Worm (Caenorhabditis elegans): ENCODE data around the gene plpp-1.1.

The plpp-1.1 gene

DNA sequence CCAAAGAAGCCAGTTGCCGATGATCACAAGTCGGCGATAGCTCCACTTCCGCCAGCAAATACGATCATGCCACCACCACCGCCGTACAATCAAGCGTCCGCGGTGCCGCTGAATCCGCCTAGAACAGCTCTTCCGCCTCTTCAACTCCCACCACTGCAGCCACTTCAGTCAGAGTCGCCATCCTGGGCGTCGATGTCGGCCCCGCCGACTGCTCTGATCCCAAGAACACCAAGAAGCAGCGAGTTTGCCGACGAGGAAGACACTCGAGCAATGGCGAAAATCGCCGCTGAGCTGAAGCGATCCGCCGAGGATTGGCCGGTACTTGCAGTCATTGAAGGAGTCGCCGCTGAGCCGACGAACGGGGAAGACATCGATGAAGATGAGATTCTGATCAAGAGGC lies 40.3 kb upstream of the plpp-1.1 start:
- TF ChIP-seq set-16 (GFP tag; IDR thresholded peaks at IDR 0.05), result peak; percentile 90
- TF ChIP-seq nhr-77 (tag; optimal IDR thresholded peaks at IDR 0.05), result no peak
- TF ChIP-seq aha-1 (tag), result peak; percentile 11

DNA sequence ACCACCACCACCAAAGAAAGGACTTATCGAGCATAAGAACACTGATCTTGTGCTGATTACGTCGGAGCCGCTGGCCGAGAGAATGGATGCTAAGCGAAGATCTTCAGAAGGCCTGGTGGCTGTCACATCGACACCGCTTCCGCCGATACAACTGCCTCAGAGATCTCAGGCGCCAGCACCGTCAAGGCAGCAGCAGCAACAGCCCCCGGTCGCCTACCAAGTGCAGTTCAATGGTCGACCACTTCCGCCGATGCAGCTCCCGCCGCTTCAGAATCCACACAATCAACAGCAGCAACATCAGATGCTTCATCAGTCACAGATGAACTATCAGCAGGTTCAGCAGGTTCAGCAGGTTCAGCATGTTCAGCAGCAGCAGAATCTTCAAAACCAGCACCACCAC lies 39.3 kb upstream of the plpp-1.1 start:
- no peak for TF ChIP-seq ceh-28 (tag; optimal IDR thresholded peaks at IDR 0.05)
- TF ChIP-seq aha-1 (tag), result peak; percentile 45
- TF ChIP-seq R02D3.7 (tag; optimal IDR thresholded peaks at IDR 0.05), result no peak
- peak; percentile 69 for TF ChIP-seq set-16 (GFP tag; IDR thresholded peaks at IDR 0.05)
- TF ChIP-seq F26F4.8 (GFP tag; conservative IDR thresholded peaks at IDR 0.05), result no peak
- TF ChIP-seq madf-5 (GFP tag; IDR thresholded peaks at IDR 0.05), result no peak
- no peak for TF ChIP-seq daf-12 (tag; optimal IDR thresholded peaks at IDR 0.05)

- no peak for TF ChIP-seq ceh-62 (tag; optimal IDR thresholded peaks at IDR 0.05)
- no peak for TF ChIP-seq F37D6.2 (tag; optimal IDR thresholded peaks at IDR 0.05)
- no peak for TF ChIP-seq F44E2.7 (GFP tag; IDR thresholded peaks at IDR 0.05)
- TF ChIP-seq D1046.2 (GFP tag; IDR thresholded peaks at IDR 0.05), result no peak
- TF ChIP-seq nhr-102 (tag; optimal IDR thresholded peaks at IDR 0.05), result no peak
- TF ChIP-seq jun-1 (tag; optimal IDR thresholded peaks at IDR 0.05), result no peak
- no peak for TF ChIP-seq aha-1 (tag)
- no peak for TF ChIP-seq F26F4.8 (GFP tag; conservative IDR thresholded peaks at IDR 0.05)
- TF ChIP-seq arid-1 (GFP tag; conservative IDR thresholded peaks at IDR 0.05), result 0 out of 2 replicates have a peak, but pooled peaks have one; percentile 46
- TF ChIP-seq unc-62 (GFP tag; optimal IDR thresholded peaks at IDR 0.05 in 1 of 2), result peak in 1 of 2 experiments; percentile 41
- no peak for TF ChIP-seq unc-62 (tag; optimal IDR thresholded peaks at IDR 0.05)
- TF ChIP-seq hmg-1.1 (GFP tag; IDR thresholded peaks at IDR 0.05), result no peak
- no peak for TF ChIP-seq dmd-8 (GFP tag; IDR thresholded peaks at IDR 0.05)
- TF ChIP-seq daf-16 (GFP tag; optimal IDR thresholded peaks at IDR 0.05), result no peak
- no peak for TF ChIP-seq daf-16 (tag; optimal IDR thresholded peaks at IDR 0.05)
- no peak for TF ChIP-seq rbr-2 (tag; optimal IDR thresholded peaks at IDR 0.05)
- no peak for TF ChIP-seq sdz-12 (GFP tag; optimal IDR thresholded peaks at IDR 0.05)
- TF ChIP-seq nhr-6 (tag; optimal IDR thresholded peaks at IDR 0.05), result no peak
- no peak for TF ChIP-seq ceh-20 (GFP tag; IDR thresholded peaks at IDR 0.05)
- TF ChIP-seq lin-38 (GFP tag; IDR thresholded peaks at IDR 0.05), result no peak
- no peak for TF ChIP-seq madf-9 (GFP tag; conservative IDR thresholded peaks at IDR 0.05)
- no peak for TF ChIP-seq R02D3.7 (tag; optimal IDR thresholded peaks at IDR 0.05)
- TF ChIP-seq daf-19 (GFP tag; conservative IDR thresholded peaks at IDR 0.05), result no peak
- TF ChIP-seq nhr-28 (tag; optimal IDR thresholded peaks at IDR 0.05), result no peak
- TF ChIP-seq set-16 (GFP tag; IDR thresholded peaks at IDR 0.05), result peak; percentile 93
Observed at ce11 chrII:3965665-3966416, 38.0 kb upstream of the plpp-1.1 start.

DNA sequence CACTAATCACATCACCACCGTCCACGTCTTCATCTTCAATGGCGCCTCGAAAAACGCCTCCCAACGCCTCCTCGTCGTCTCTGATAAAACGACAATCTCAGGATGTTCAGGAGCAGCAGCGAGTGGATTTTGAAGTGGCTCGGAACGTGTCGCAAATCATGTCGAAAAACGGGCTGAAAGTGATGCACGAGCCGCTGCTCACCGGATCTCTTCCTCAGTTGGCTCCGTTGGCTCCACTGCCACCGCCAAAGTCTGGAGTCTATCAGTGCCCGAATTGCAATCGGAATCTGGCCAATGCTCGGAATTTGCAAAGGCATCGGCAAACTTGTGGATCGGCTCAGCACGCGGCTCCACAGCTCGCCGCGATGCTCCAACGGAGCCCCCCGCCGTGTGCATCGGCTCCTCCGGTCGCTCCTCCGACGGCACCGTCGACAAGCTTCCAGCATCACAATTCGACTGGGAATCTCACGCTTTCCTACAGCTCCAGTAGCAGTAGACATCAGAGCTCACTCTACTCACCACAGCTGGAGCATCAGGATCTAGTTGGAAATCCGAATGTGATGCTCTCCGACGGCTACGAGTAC lies 36.6 kb upstream of the plpp-1.1 start:
- TF ChIP-seq dmd-6 (GFP tag; IDR thresholded peaks at IDR 0.05) (no peak), snpc-4 (tag; optimal IDR thresholded peaks at IDR 0.05) (no peak), set-16 (GFP tag; IDR thresholded peaks at IDR 0.05) (peak; percentile 94), aha-1 (tag) (peak; percentile 96), dmd-9 (GFP tag; IDR thresholded peaks at IDR 0.05) (no peak)

- TF ChIP-seq ces-1 (GFP tag; optimal IDR thresholded peaks at IDR 0.05) (no peak), nhr-48 (tag; optimal IDR thresholded peaks at IDR 0.05) (no peak), set-16 (GFP tag; IDR thresholded peaks at IDR 0.05) (peak; percentile 23; the same call in 1 of the 2 replicates), lin-15B (tag; optimal IDR thresholded peaks at IDR 0.05) (no peak), hlh-30 (tag; optimal IDR thresholded peaks at IDR 0.05; ENCODE audit: insufficient read depth) (no peak), aha-1 (tag) (no peak), ceh-32 (tag; optimal IDR thresholded peaks at IDR 0.05; ENCODE audit: poor library complexity) (no peak), D1046.2 (GFP tag; IDR thresholded peaks at IDR 0.05) (no peak), unc-39 (tag; optimal IDR thresholded peaks at IDR 0.05) (no peak), Y75B8A.6 (GFP tag; IDR thresholded peaks at IDR 0.05) (no peak), lin-1 (GFP tag; IDR thresholded peaks at IDR 0.05) (no peak), egl-27 (tag; optimal IDR thresholded peaks at IDR 0.05) (no peak), mep-1 (tag; optimal IDR thresholded peaks at IDR 0.05) (peak; percentile 5), gei-8 (GFP tag; optimal IDR thresholded peaks at IDR 0.05) (no peak), nhr-41 (GFP tag; IDR thresholded peaks at IDR 0.05) (no peak), daf-19 (GFP tag; conservative IDR thresholded peaks at IDR 0.05) (no peak), lir-3 (tag; optimal IDR thresholded peaks at IDR 0.05) (no peak)
Observed at ce11 chrII:3961256-3961655, 33.5 kb upstream of the plpp-1.1 start.
